Worm (Caenorhabditis elegans) whole organism, L1 larva: Measurements from ENCODE around the gene F42A8.1.

Source experiments
- C16A3.4 ChIP-seq: fragments of 150-350 bp; optimal IDR thresholded peaks from 2 replicates; lab custom pipeline; 2014; ENCODE audit warnings: missing biosample characterization, missing genetic modification characterization
- Y116A8C.19 ChIP-seq: sonication (generic microtip); optimal IDR thresholded peaks from 2 replicates; lab custom pipeline; 2016; ENCODE audit warnings: missing compliant biosample characterization, missing genetic modification characterization, borderline replicate concordance
- aha-1 ChIP-seq: fragments of 150-350 bp; optimal IDR thresholded peaks from 2 replicates; lab custom pipeline; 2014; ENCODE audit warnings: missing biosample characterization, missing genetic modification characterization
- alr-1 ChIP-seq: fragments of 200-800 bp; sonication (Bioruptor generic); optimal IDR thresholded peaks from 2 replicates; lab custom pipeline; 2018; ENCODE audit warnings: borderline replicate concordance, mild to moderate bottlenecking, missing genetic modification characterization, missing compliant biosample characterization
- aly-2 ChIP-seq: fragments of 150-350 bp; optimal IDR thresholded peaks from 2 replicates; lab custom pipeline; 2014; ENCODE audit warnings: missing biosample characterization, missing genetic modification characterization
- ama-1 ChIP-seq: fragments of 150-350 bp; optimal IDR thresholded peaks from 2 replicates; lab custom pipeline; 2014
- blmp-1 ChIP-seq: fragments of 150-350 bp; optimal IDR thresholded peaks from 2 replicates; lab custom pipeline; 2014; ENCODE audit warnings: missing biosample characterization, missing genetic modification characterization
- ceh-88 ChIP-seq: fragments of 200-800 bp; sonication (Bioruptor generic); IDR thresholded peaks from 2 replicates; pipeline ENCODE4 v1.3.6; 2022; ENCODE audit warnings: missing genetic modification characterization, missing compliant biosample characterization
- ceh-90 ChIP-seq: sonication (generic microtip); optimal IDR thresholded peaks from 2 replicates; lab custom pipeline; 2016; ENCODE audit warnings: missing genetic modification characterization, missing compliant biosample characterization
- dpl-1 ChIP-seq, 3 experiments: fragments of 150-350 bp in 2 of 3; sonication (generic microtip) in 1 of 3; optimal IDR thresholded peaks; 2 replicates each; lab custom pipeline; 2014 to 2017; ENCODE audit warnings: missing biosample characterization in 3 of 3, missing genetic modification characterization in 3 of 3, missing genetic modification reagents in 3 of 3
- efl-1 ChIP-seq, 4 experiments: fragments of 150-350 bp; optimal IDR thresholded peaks in 3 of 4; peaks in 1 of 4; 1 replicate in 1 of 4; 2 replicates in 3 of 4; lab custom pipeline; 2014; ENCODE audit warnings: missing biosample characterization in 2 of 4, missing genetic modification characterization in 2 of 4, missing genetic modification reagents in 2 of 4
- egl-27 ChIP-seq, 2 experiments: fragments of 150-350 bp in 1 of 2; sonication (generic microtip); optimal IDR thresholded peaks; 3 replicates each; lab custom pipeline; 2017 to 2018; ENCODE audit warnings: missing biosample characterization in 2 of 2, missing genetic modification characterization in 2 of 2, missing genetic modification reagents in 2 of 2
- elt-2 ChIP-seq: sonication (generic microtip); optimal IDR thresholded peaks from 2 replicates; lab custom pipeline; 2016; ENCODE audit warnings: missing genetic modification characterization, mild to moderate bottlenecking, inconsistent platforms, missing compliant biosample characterization, missing genetic modification reagents
- ets-5 ChIP-seq: fragments of 200-800 bp; sonication (Bioruptor generic); IDR thresholded peaks from 2 replicates; pipeline ENCODE4 v1.3.6; 2022; ENCODE audit warnings: missing genetic modification characterization, missing compliant biosample characterization
- fkh-10 ChIP-seq: sonication (generic microtip); optimal IDR thresholded peaks from 2 replicates; lab custom pipeline; 2017; ENCODE audit warnings: missing biosample characterization, missing genetic modification reagents, missing genetic modification characterization
- fkh-4 ChIP-seq: sonication (generic microtip); optimal IDR thresholded peaks from 2 replicates; lab custom pipeline; 2016; ENCODE audit warnings: missing compliant biosample characterization, missing genetic modification characterization, borderline replicate concordance
- grh-1 ChIP-seq: fragments of 200-800 bp; sonication (Bioruptor generic); IDR thresholded peaks from 2 replicates; pipeline ENCODE4 v1.3.6; 2022; ENCODE audit warnings: missing genetic modification reagents, missing genetic modification characterization, missing compliant biosample characterization
- hlh-17 ChIP-seq: fragments of 200-800 bp; sonication (Bioruptor generic); optimal IDR thresholded peaks from 2 replicates; lab custom pipeline; 2018; ENCODE audit warnings: missing genetic modification characterization, mild to moderate bottlenecking, missing compliant biosample characterization, moderate library complexity, borderline replicate concordance
- hlh-4 ChIP-seq: sonication (generic microtip); optimal IDR thresholded peaks from 2 replicates; lab custom pipeline; 2016; ENCODE audit warnings: mild to moderate bottlenecking, missing genetic modification characterization, missing compliant biosample characterization
- hpl-2 ChIP-seq: fragments of 150-350 bp; optimal IDR thresholded peaks from 2 replicates; lab custom pipeline; 2014; ENCODE audit warnings: missing biosample characterization, missing genetic modification reagents, missing genetic modification characterization
- irx-1 ChIP-seq: sonication (generic microtip); optimal IDR thresholded peaks from 2 replicates; lab custom pipeline; 2016; ENCODE audit warnings: missing genetic modification characterization, missing compliant biosample characterization
- isw-1 ChIP-seq: fragments of 200-800 bp; sonication (Bioruptor generic); IDR thresholded peaks from 2 replicates; pipeline ENCODE4 v1.3.6; 2022; ENCODE audit warnings: missing genetic modification characterization, missing compliant biosample characterization
- lin-15B ChIP-seq: fragments of 150-350 bp; sonication (generic microtip); optimal IDR thresholded peaks from 3 replicates; lab custom pipeline; 2014; ENCODE audit warnings: missing biosample characterization, missing genetic modification characterization
- lin-35 ChIP-seq, 2 experiments: fragments of 150-350 bp; optimal IDR thresholded peaks; 2 replicates each; lab custom pipeline; 2014; ENCODE audit warnings: missing biosample characterization in 2 of 2, missing genetic modification characterization in 2 of 2, missing genetic modification reagents in 2 of 2
- lin-39 ChIP-seq: fragments of 150-350 bp; optimal IDR thresholded peaks from 2 replicates; lab custom pipeline; 2014; ENCODE audit warnings: missing biosample characterization, missing genetic modification reagents, missing genetic modification characterization
- mab-9 ChIP-seq: fragments of 200-800 bp; sonication (Bioruptor generic); IDR thresholded peaks from 2 replicates; pipeline ENCODE4 v1.3.6; 2022; ENCODE audit warnings: missing genetic modification reagents, missing genetic modification characterization, missing compliant biosample characterization
- mdl-1 ChIP-seq, 2 experiments: fragments of 150-350 bp; optimal IDR thresholded peaks; 2 replicates each; lab custom pipeline; 2014 to 2017; ENCODE audit warnings: missing biosample characterization in 2 of 2, missing genetic modification characterization in 2 of 2, inconsistent platforms in 1 of 2
- mep-1 ChIP-seq: fragments of 150-350 bp; optimal IDR thresholded peaks from 2 replicates; lab custom pipeline; 2014; ENCODE audit warnings: missing biosample characterization, missing genetic modification characterization
- nhr-12 ChIP-seq: sonication (generic microtip); optimal IDR thresholded peaks from 2 replicates; lab custom pipeline; 2017; ENCODE audit warnings: missing biosample characterization, missing genetic modification characterization
- nhr-237 ChIP-seq: fragments of 150-350 bp; optimal IDR thresholded peaks from 2 replicates; lab custom pipeline; 2014; ENCODE audit warnings: missing biosample characterization, missing genetic modification characterization
- nhr-47 ChIP-seq: sonication (generic microtip); optimal IDR thresholded peaks from 2 replicates; lab custom pipeline; 2016; ENCODE audit warnings: mild to moderate bottlenecking, missing genetic modification characterization, moderate library complexity, missing compliant biosample characterization
- nhr-77 ChIP-seq: fragments of 150-350 bp; optimal IDR thresholded peaks from 2 replicates; lab custom pipeline; 2014; ENCODE audit warnings: missing biosample characterization, missing genetic modification characterization
- nhr-90 ChIP-seq: sonication (generic microtip); optimal IDR thresholded peaks from 2 replicates; lab custom pipeline; 2016; ENCODE audit warnings: mild to moderate bottlenecking, missing genetic modification characterization, missing compliant biosample characterization; ENCODE audit not compliant: poor library complexity
- pqm-1 ChIP-seq: sonication (generic microtip); optimal IDR thresholded peaks from 3 replicates; lab custom pipeline; 2017; ENCODE audit warnings: missing biosample characterization, missing genetic modification characterization
- snpc-4 ChIP-seq: fragments of 150-350 bp; optimal IDR thresholded peaks from 2 replicates; lab custom pipeline; 2014; ENCODE audit warnings: missing biosample characterization, missing genetic modification characterization
- snu-23 ChIP-seq: sonication (generic microtip); optimal IDR thresholded peaks from 2 replicates; lab custom pipeline; 2016; ENCODE audit warnings: missing genetic modification characterization, missing compliant biosample characterization
- unc-62 ChIP-seq: fragments of 150-350 bp; optimal IDR thresholded peaks from 2 replicates; lab custom pipeline; 2014; ENCODE audit warnings: missing biosample characterization, missing genetic modification reagents, missing genetic modification characterization
- unc-98 ChIP-seq: fragments of 200-800 bp; sonication (Bioruptor generic); IDR thresholded peaks from 2 replicates; pipeline ENCODE4 v1.3.6; 2022; ENCODE audit warnings: missing genetic modification characterization, missing compliant biosample characterization
- zag-1 ChIP-seq: fragments of 150-350 bp; optimal IDR thresholded peaks from 2 replicates; lab custom pipeline; 2014; ENCODE audit warnings: missing biosample characterization, missing genetic modification characterization
- zip-4 ChIP-seq: fragments of 200-800 bp; sonication (Bioruptor generic); optimal IDR thresholded peaks from 2 replicates; lab custom pipeline; 2018; ENCODE audit warnings: mild to moderate bottlenecking, missing genetic modification characterization, moderate library complexity, missing compliant biosample characterization

F42A8.1 gene

DNA sequence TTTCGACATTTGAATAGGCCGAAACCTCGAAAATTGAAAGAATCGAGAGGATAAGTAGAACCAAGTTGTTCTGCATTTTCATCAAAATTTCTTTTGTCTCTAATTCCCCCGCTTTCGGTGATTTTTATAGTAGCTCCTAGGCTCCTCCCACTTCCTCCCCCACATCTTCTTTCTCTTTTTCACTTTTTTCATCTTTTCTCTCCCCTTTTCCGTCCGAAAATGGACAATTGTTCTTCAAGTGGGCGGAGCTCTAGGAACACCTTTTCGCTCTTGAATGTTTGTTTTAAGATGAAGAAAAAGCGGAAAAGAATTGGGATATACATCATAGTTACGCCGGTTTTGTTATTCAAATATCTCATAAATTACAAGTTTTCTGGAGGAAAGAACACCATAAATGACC lies at the start of gene F42A8.1:
F42A8.1 (minus strand) TSS at position 101 of the 400 bp plus-strand sequence.
- peak; percentile 57 for TF ChIP-seq blmp-1 (tag; lab: Kevin White, UChicago)
- no peak for TF ChIP-seq mep-1 (tag; lab: Kevin White, UChicago)

DNA sequence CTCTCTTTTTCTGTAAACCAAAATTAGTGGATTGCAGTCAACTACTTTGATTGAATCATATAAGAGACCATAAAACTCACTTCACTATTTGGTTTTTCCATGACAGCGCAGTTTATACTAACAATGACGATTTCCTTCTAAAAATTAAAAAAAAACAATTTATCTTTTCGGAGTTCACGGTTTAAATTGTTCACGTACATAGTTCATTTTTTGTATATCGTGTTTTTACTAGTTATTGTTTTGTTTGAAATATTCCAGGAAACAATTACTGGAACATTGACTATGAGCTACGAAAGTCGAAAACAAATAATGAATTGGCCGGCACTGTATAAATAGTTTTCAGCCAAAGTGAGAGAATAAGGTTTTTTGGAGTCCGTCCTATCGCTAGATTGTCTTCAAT lies 46.3 kb upstream of the F42A8.1 start, which contains the start of gene lido-17:
lido-17 (minus strand) TSS at position 101 of the 400 bp plus-strand sequence.
- TF ChIP-seq elt-2 (tag; lab: Kevin White, UChicago) (no peak), unc-62 (GFP tag; lab: Kevin White, UChicago) (no peak), hpl-2 (no peak), efl-1 (optimal IDR thresholded peaks at IDR 0.05; lab: Kevin White, UChicago) (no peak), efl-1 (GFP tag; optimal IDR thresholded peaks at IDR 0.05 in 1 of 2; lab: Kevin White, UChicago) (no peak), zag-1 (tag; lab: Kevin White, UChicago) (no peak), ceh-90 (tag; lab: Kevin White, UChicago) (no peak), Y116A8C.19 (no peak), snu-23 (GFP tag; lab: Kevin White, UChicago) (no peak), aly-2 (tag; lab: Kevin White, UChicago) (no peak), lin-39 (tag; lab: Kevin White, UChicago) (no peak), fkh-4 (tag; lab: Kevin White, UChicago) (no peak), nhr-237 (tag; lab: Kevin White, UChicago) (no peak)

DNA sequence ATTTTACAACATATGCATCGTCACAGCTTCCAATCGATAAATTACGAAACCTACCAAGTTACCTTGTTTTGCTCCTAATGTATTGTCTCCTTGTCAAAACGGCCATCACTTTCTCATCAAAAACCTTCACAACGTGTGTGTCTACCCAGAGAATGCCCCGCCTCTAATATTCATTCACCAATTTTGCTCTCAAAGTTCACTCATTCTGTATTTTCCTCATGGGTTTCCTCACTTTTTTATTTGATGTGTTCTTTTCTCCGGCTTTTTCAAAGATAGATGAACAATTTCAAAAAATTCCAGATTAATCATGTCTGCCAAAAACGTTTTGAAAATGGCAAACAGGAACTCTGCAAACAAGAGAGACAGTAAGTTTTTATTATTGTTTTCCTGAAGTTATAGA lies 38.9 kb upstream of the F42A8.1 start, which contains the start of gene C06C3.7:
C06C3.7 (plus strand) TSS at position 301 of the 400 bp plus-strand sequence.
- TF ChIP-seq mab-9 (GFP tag; lab: Robert Waterston, UW) (no peak), ama-1 (lab: Kevin White, UChicago) (no peak), nhr-47 (tag; lab: Kevin White, UChicago) (no peak), isw-1 (GFP tag; lab: Robert Waterston, UW) (no peak), nhr-12 (tag; lab: Kevin White, UChicago) (no peak), egl-27 (tag; optimal IDR thresholded peaks at IDR 0.05; lab: Kevin White, UChicago) (no peak), fkh-10 (no peak), irx-1 (no peak), C16A3.4 (tag; lab: Kevin White, UChicago) (no peak), elt-2 (tag; lab: Kevin White, UChicago) (no peak), Y116A8C.19 (no peak), dpl-1 (GFP tag; optimal IDR thresholded peaks at IDR 0.05; lab: Kevin White, UChicago) (no peak), hlh-4 (no peak), grh-1 (no peak), zag-1 (tag; lab: Kevin White, UChicago) (no peak)
- TF ChIP-seq, all 84 proteins: peak for 0

DNA sequence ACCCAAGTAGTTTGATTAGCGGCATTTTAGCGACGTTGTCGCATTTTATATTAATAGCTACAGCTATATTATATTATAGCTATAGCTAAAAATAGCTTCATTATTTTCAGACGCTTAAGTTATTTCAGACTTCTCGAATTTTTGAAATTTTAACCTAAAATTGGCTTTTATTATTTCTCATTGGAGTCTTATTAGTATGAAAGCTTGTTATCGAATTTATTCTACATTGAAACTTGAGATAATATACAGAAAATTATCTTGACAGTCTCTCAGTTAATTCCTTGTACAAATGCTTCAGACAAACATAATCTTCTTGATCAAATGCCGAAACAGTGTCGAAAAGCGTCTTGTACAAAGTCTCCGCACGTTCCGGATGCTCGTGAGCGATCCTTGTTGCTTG lies 33.4 kb upstream of the F42A8.1 start, which contains the start of gene srh-48:
srh-48 (plus strand) TSS at position 301 of the 400 bp plus-strand sequence.
- TF ChIP-seq hlh-17 (GFP tag; lab: Kevin White, UChicago) = no peak
- TF ChIP-seq, all 84 proteins: peak for 0

DNA sequence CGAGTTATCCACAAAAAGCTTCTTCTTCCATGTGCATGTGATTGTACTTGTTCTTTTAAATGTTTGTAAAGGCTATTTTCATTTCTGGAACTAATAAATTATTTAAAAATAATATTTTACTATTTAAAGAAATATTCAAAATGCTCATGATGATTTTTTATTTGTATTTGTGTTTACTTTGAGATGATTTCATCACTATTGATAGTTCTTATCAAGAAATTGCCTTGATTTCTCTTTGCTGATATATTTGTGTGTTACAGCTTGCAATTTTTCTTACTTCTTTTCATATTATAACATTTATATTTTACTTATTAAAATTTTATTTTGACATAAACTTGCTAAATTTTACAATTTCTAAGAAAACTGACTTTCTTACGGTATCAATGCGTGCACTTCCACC lies 31.8 kb upstream of the F42A8.1 start:
- TF ChIP-seq aha-1 (tag; lab: Kevin White, UChicago) = no peak
- peak; percentile 20 for TF ChIP-seq elt-2 (tag; lab: Kevin White, UChicago)
- TF ChIP-seq zip-4 (GFP tag; lab: Kevin White, UChicago) = no peak

DNA sequence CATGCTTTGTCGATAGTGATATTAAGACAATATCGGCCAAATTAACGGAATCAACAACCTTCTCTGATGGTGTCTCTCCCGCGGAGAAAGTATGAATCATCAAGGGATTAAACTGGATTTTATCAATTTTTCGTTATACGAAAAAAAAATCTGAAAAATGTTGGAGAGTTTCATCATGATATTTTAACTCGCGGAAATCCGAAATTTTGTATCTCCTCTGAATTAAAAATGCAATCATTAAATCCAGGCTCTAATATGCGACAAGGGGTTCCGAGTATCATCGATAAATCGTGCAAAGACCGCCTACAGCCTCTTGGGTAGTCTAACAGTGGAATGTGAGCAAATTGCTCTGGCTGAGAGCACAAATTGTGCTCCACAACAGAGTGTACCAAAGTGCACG lies 30.8 kb upstream of the F42A8.1 start, which contains the start of gene C06C3.10:
C06C3.10 (minus strand) TSS at position 101 of the 400 bp plus-strand sequence.
- TF ChIP-seq ceh-88 (GFP tag; lab: Robert Waterston, UW) (no peak), elt-2 (tag; lab: Kevin White, UChicago) (no peak), nhr-237 (tag; lab: Kevin White, UChicago) (no peak), efl-1 (optimal IDR thresholded peaks at IDR 0.05; lab: Kevin White, UChicago) (no peak), efl-1 (GFP tag; optimal IDR thresholded peaks at IDR 0.05 in 1 of 2; lab: Kevin White, UChicago) (no peak), nhr-77 (tag; lab: Kevin White, UChicago) (no peak), nhr-90 (no peak), mdl-1 (tag; optimal IDR thresholded peaks at IDR 0.05; lab: Kevin White, UChicago) (no peak), ets-5 (GFP tag; lab: Robert Waterston, UW) (no peak), unc-98 (GFP tag; lab: Robert Waterston, UW) (no peak), snpc-4 (tag; lab: Kevin White, UChicago) (no peak), C16A3.4 (tag; lab: Kevin White, UChicago) (no peak), lin-15B (tag; lab: Kevin White, UChicago) (no peak), lin-35 (GFP tag; optimal IDR thresholded peaks at IDR 0.05; lab: Kevin White, UChicago) (no peak), hlh-17 (GFP tag; lab: Kevin White, UChicago) (no peak), alr-1 (tag; lab: Kevin White, UChicago) (no peak), fkh-10 (no peak), pqm-1 (no peak)
